Worm (Caenorhabditis elegans): ENCODE data around the gene F46G10.2.

The F46G10.2 gene

ce11 chrX:13322886-13323285 is at the start of gene F46G10.2:
TSS of gene F46G10.2 (plus strand) at chrX:13322963.
- TF ChIP-seq tab-1 (GFP tag; IDR thresholded peaks at IDR 0.05) (no peak), klf-2 (GFP tag; conservative IDR thresholded peaks at IDR 0.05) (no peak), cog-1 (tag; optimal IDR thresholded peaks at IDR 0.05) (no peak), ztf-23 (GFP tag; IDR thresholded peaks at IDR 0.05) (no peak), med-1 (GFP tag; optimal IDR thresholded peaks at IDR 0.05; ENCODE audit: insufficient read depth) (no peak), ref-1 (GFP tag; conservative IDR thresholded peaks at IDR 0.05) (no peak), flt-1 (GFP tag; IDR thresholded peaks at IDR 0.05) (no peak), T22C8.4 (GFP tag; IDR thresholded peaks at IDR 0.05) (no peak), ztf-29 (GFP tag; IDR thresholded peaks at IDR 0.05) (no peak)

ce11 chrX:13274102-13274501 is 48.7 kb upstream of the F46G10.2 start, which contains the start of gene cyp-14A3:
TSS of gene cyp-14A3 (minus strand) at chrX:13274202.
- TF ChIP-seq cog-1 (tag; optimal IDR thresholded peaks at IDR 0.05) (no peak), T22C8.4 (GFP tag; IDR thresholded peaks at IDR 0.05) (no peak), ztf-29 (GFP tag; IDR thresholded peaks at IDR 0.05) (no peak), med-1 (GFP tag; optimal IDR thresholded peaks at IDR 0.05; ENCODE audit: insufficient read depth) (no peak), ztf-23 (GFP tag; IDR thresholded peaks at IDR 0.05) (no peak)

- no peak for TF ChIP-seq ztf-23 (GFP tag; IDR thresholded peaks at IDR 0.05)
- TF ChIP-seq tab-1 (GFP tag; IDR thresholded peaks at IDR 0.05), result no peak
- no peak for TF ChIP-seq flt-1 (GFP tag; IDR thresholded peaks at IDR 0.05)
- no peak for TF ChIP-seq ztf-29 (GFP tag; IDR thresholded peaks at IDR 0.05)
- TF ChIP-seq klf-2 (GFP tag; conservative IDR thresholded peaks at IDR 0.05), result no peak
- TF ChIP-seq med-1 (GFP tag; optimal IDR thresholded peaks at IDR 0.05; ENCODE audit: insufficient read depth), result no peak
- TF ChIP-seq ref-1 (GFP tag; conservative IDR thresholded peaks at IDR 0.05), result no peak
- TF ChIP-seq cog-1 (tag; optimal IDR thresholded peaks at IDR 0.05), result no peak
- TF ChIP-seq T22C8.4 (GFP tag; IDR thresholded peaks at IDR 0.05), result no peak
These were observed 43.9 kb upstream of the F46G10.2 start, which contains the start of gene phf-33 for ce11 chrX:13278876-13279275. TSS of gene phf-33 (minus strand) at chrX:13278976.

- TF ChIP-seq med-1 (GFP tag; optimal IDR thresholded peaks at IDR 0.05; ENCODE audit: insufficient read depth) (no peak), cog-1 (tag; optimal IDR thresholded peaks at IDR 0.05) (no peak), klf-2 (GFP tag; conservative IDR thresholded peaks at IDR 0.05) (no peak), flt-1 (GFP tag; IDR thresholded peaks at IDR 0.05) (peak; percentile 53; the same call in 1 of the 2 replicates), ztf-23 (GFP tag; IDR thresholded peaks at IDR 0.05) (no peak), T22C8.4 (GFP tag; IDR thresholded peaks at IDR 0.05) (no peak), tab-1 (GFP tag; IDR thresholded peaks at IDR 0.05) (no peak), ztf-29 (GFP tag; IDR thresholded peaks at IDR 0.05) (no peak)
These were observed 39.3 kb upstream of the F46G10.2 start for ce11 chrX:13283462-13283861.

ce11 chrX:13284091-13284490 is 38.7 kb upstream of the F46G10.2 start, which contains the start of gene cyp-14A4:
TSS of gene cyp-14A4 (minus strand) at chrX:13284197.
- no peak for TF ChIP-seq ztf-23 (GFP tag; IDR thresholded peaks at IDR 0.05)
- no peak for TF ChIP-seq tab-1 (GFP tag; IDR thresholded peaks at IDR 0.05)
- no peak for TF ChIP-seq cog-1 (tag; optimal IDR thresholded peaks at IDR 0.05)
- TF ChIP-seq med-1 (GFP tag; optimal IDR thresholded peaks at IDR 0.05; ENCODE audit: insufficient read depth), result no peak
- TF ChIP-seq ref-1 (GFP tag; conservative IDR thresholded peaks at IDR 0.05), result no peak
- no peak for TF ChIP-seq T22C8.4 (GFP tag; IDR thresholded peaks at IDR 0.05)
- no peak for TF ChIP-seq ztf-29 (GFP tag; IDR thresholded peaks at IDR 0.05)
- no peak for TF ChIP-seq klf-2 (GFP tag; conservative IDR thresholded peaks at IDR 0.05)
- TF ChIP-seq flt-1 (GFP tag; IDR thresholded peaks at IDR 0.05), result no peak

- no peak for TF ChIP-seq cog-1 (tag; optimal IDR thresholded peaks at IDR 0.05)
- TF ChIP-seq med-1 (GFP tag; optimal IDR thresholded peaks at IDR 0.05; ENCODE audit: insufficient read depth), result no peak
- no peak for TF ChIP-seq T22C8.4 (GFP tag; IDR thresholded peaks at IDR 0.05)
- no peak for TF ChIP-seq ztf-29 (GFP tag; IDR thresholded peaks at IDR 0.05)
- TF ChIP-seq ztf-23 (GFP tag; IDR thresholded peaks at IDR 0.05), result no peak
- TF ChIP-seq tab-1 (GFP tag; IDR thresholded peaks at IDR 0.05), result no peak
- TF ChIP-seq klf-2 (GFP tag; conservative IDR thresholded peaks at IDR 0.05), result no peak
- 0 out of 2 replicates have a peak, but pooled peaks have one; percentile 45 for TF ChIP-seq flt-1 (GFP tag; IDR thresholded peaks at IDR 0.05)
These were observed 38.1 kb upstream of the F46G10.2 start for ce11 chrX:13284618-13285017.

ce11 chrX:13286533-13286932 is 36.2 kb upstream of the F46G10.2 start, which contains the start of gene R04D3.2:
TSS of gene R04D3.2 (minus strand) at chrX:13286633.
- TF ChIP-seq ztf-29 (GFP tag; IDR thresholded peaks at IDR 0.05) (no peak), tab-1 (GFP tag; IDR thresholded peaks at IDR 0.05) (no peak), ztf-23 (GFP tag; IDR thresholded peaks at IDR 0.05) (no peak), klf-2 (GFP tag; conservative IDR thresholded peaks at IDR 0.05) (no peak), med-1 (GFP tag; optimal IDR thresholded peaks at IDR 0.05; ENCODE audit: insufficient read depth) (no peak), T22C8.4 (GFP tag; IDR thresholded peaks at IDR 0.05) (no peak), flt-1 (GFP tag; IDR thresholded peaks at IDR 0.05) (no peak), ref-1 (GFP tag; conservative IDR thresholded peaks at IDR 0.05) (no peak), cog-1 (tag; optimal IDR thresholded peaks at IDR 0.05) (no peak)

- TF ChIP-seq flt-1 (GFP tag; IDR thresholded peaks at IDR 0.05), result no peak
- TF ChIP-seq T22C8.4 (GFP tag; IDR thresholded peaks at IDR 0.05), result no peak
- TF ChIP-seq ztf-29 (GFP tag; IDR thresholded peaks at IDR 0.05), result no peak
- no peak for TF ChIP-seq ztf-23 (GFP tag; IDR thresholded peaks at IDR 0.05)
- TF ChIP-seq tab-1 (GFP tag; IDR thresholded peaks at IDR 0.05), result no peak
- TF ChIP-seq cog-1 (tag; optimal IDR thresholded peaks at IDR 0.05), result no peak
- no peak for TF ChIP-seq med-1 (GFP tag; optimal IDR thresholded peaks at IDR 0.05; ENCODE audit: insufficient read depth)
These were observed 34.0 kb upstream of the F46G10.2 start, which contains the start of gene R04D3.4 for ce11 chrX:13288715-13289114. TSS of gene R04D3.4 (minus strand) at chrX:13288815.

- TF ChIP-seq cog-1 (tag; optimal IDR thresholded peaks at IDR 0.05) (no peak), klf-2 (GFP tag; conservative IDR thresholded peaks at IDR 0.05) (no peak), T22C8.4 (GFP tag; IDR thresholded peaks at IDR 0.05) (no peak), flt-1 (GFP tag; IDR thresholded peaks at IDR 0.05) (no peak), tab-1 (GFP tag; IDR thresholded peaks at IDR 0.05) (no peak)
These were observed 32.2 kb upstream of the F46G10.2 start, which contains the start of gene R04D3.3 for ce11 chrX:13290531-13290930. TSS of gene R04D3.3 (minus strand) at chrX:13290631.

- TF ChIP-seq cog-1 (tag; optimal IDR thresholded peaks at IDR 0.05), result no peak
- TF ChIP-seq tab-1 (GFP tag; IDR thresholded peaks at IDR 0.05), result no peak
- no peak for TF ChIP-seq T22C8.4 (GFP tag; IDR thresholded peaks at IDR 0.05)
- no peak for TF ChIP-seq klf-2 (GFP tag; conservative IDR thresholded peaks at IDR 0.05)
- TF ChIP-seq med-1 (GFP tag; optimal IDR thresholded peaks at IDR 0.05; ENCODE audit: insufficient read depth), result no peak
- no peak for TF ChIP-seq ztf-29 (GFP tag; IDR thresholded peaks at IDR 0.05)
- no peak for TF ChIP-seq ztf-23 (GFP tag; IDR thresholded peaks at IDR 0.05)
- TF ChIP-seq flt-1 (GFP tag; IDR thresholded peaks at IDR 0.05), result no peak
- no peak for TF ChIP-seq ref-1 (GFP tag; conservative IDR thresholded peaks at IDR 0.05)
These were observed 31.3 kb upstream of the F46G10.2 start, which contains the start of gene srd-38 for ce11 chrX:13291506-13291905. TSS of gene srd-38 (plus strand) at chrX:13291806.

Measured in whole organism, midembryonic.